Worm (Caenorhabditis elegans): ENCODE results near the gene dhs-11.

The dhs-11 gene

DNA sequence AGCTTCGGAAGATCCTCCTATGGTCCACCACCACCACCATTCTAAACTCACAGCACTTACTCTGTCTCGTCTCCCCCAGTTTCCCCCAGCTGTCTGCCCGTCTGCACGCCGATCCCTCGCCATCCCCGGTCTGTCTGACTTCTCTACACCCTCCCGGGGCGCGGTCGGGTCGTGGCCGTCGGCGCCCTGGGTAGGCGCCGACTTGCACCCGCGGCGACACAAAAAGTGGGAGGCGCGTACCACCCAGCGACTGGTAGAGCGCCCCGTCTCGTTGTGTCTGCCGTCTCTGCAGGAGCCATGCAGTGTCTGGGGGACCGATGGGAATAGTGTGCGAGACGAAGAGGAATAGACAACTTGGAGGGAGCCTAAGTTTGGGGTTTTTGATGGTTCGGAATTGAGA is 8.6 kb downstream of the dhs-11 start (continued):
- TF ChIP-seq syd-9 (tag; optimal IDR thresholded peaks at IDR 0.05) (peak; percentile 68), fkh-10 (GFP tag; optimal IDR thresholded peaks at IDR 0.05) (peak; percentile 54), hlh-15 (tag; optimal IDR thresholded peaks at IDR 0.05) (no peak), unc-3 (GFP tag; conservative IDR thresholded peaks at IDR 0.05) (peak; percentile 10; the same call in 1 of the 2 replicates), unc-3 (tag; optimal IDR thresholded peaks at IDR 0.05) (no peak), unc-86 (tag; optimal IDR thresholded peaks at IDR 0.05) (peak; percentile 51), odd-2 (tag; optimal IDR thresholded peaks at IDR 0.05) (no peak), ceh-31 (tag; optimal IDR thresholded peaks at IDR 0.05) (peak; percentile 87), madf-2 (tag; optimal IDR thresholded peaks at IDR 0.05) (no peak), K09A11.1 (tag; optimal IDR thresholded peaks at IDR 0.05; ENCODE audit: insufficient read depth) (peak; percentile 86), pqm-1 (tag; optimal IDR thresholded peaks at IDR 0.05) (peak; percentile 62), C08G9.2 (tag; optimal IDR thresholded peaks at IDR 0.05) (peak; percentile 9), che-1 (tag; optimal IDR thresholded peaks at IDR 0.05) (no peak), rnt-1 (tag; optimal IDR thresholded peaks at IDR 0.05) (peak; percentile 89), fkh-6 (tag; optimal IDR thresholded peaks at IDR 0.05) (no peak), ama-1 (optimal IDR thresholded peaks at IDR 0.05) (no peak), hlh-13 (GFP tag; optimal IDR thresholded peaks at IDR 0.05) (no peak), nhr-11 (tag; optimal IDR thresholded peaks at IDR 0.05) (no peak), mec-3 (tag; optimal IDR thresholded peaks at IDR 0.05; ENCODE audit: borderline replicate concordance) (no peak), hlh-30 (tag; optimal IDR thresholded peaks at IDR 0.05; ENCODE audit: insufficient read depth) (no peak), ceh-24 (tag; optimal IDR thresholded peaks at IDR 0.05) (no peak), npax-4 (tag; optimal IDR thresholded peaks at IDR 0.05) (no peak), ahr-1 (tag; optimal IDR thresholded peaks at IDR 0.05) (no peak), ceh-22 (tag; optimal IDR thresholded peaks at IDR 0.05) (no peak), lim-6 (tag; optimal IDR thresholded peaks at IDR 0.05) (peak; percentile 23), Y22D7AL.16 (tag; optimal IDR thresholded peaks at IDR 0.05) (no peak), F13H6.1 (tag; optimal IDR thresholded peaks at IDR 0.05) (peak; percentile 85), ceh-6 (GFP tag; optimal IDR thresholded peaks at IDR 0.05) (no peak), hlh-6 (tag; optimal IDR thresholded peaks at IDR 0.05) (no peak), pros-1 (tag; optimal IDR thresholded peaks at IDR 0.05) (peak; percentile 95), zip-5 (tag; optimal IDR thresholded peaks at IDR 0.05) (no peak), ceh-9 (tag; optimal IDR thresholded peaks at IDR 0.05) (no peak), nhr-232 (tag; optimal IDR thresholded peaks at IDR 0.05) (no peak), hlh-8 (tag; optimal IDR thresholded peaks at IDR 0.05) (no peak), tbx-2 (tag; optimal IDR thresholded peaks at IDR 0.05) (peak; percentile 86), sox-2 (GFP tag; IDR thresholded peaks at IDR 0.05) (no peak), ceh-2 (tag; optimal IDR thresholded peaks at IDR 0.05) (peak; percentile 27), ztf-16 (tag; optimal IDR thresholded peaks at IDR 0.05) (no peak), ceh-14 (tag; optimal IDR thresholded peaks at IDR 0.05) (peak; percentile 70), ceh-19 (GFP tag; optimal IDR thresholded peaks at IDR 0.05) (no peak), fax-1 (tag; optimal IDR thresholded peaks at IDR 0.05) (no peak), pat-9 (tag; optimal IDR thresholded peaks at IDR 0.05) (no peak), unc-42 (tag; optimal IDR thresholded peaks at IDR 0.05) (no peak), eyg-1 (tag; optimal IDR thresholded peaks at IDR 0.05) (no peak), elt-4 (tag; optimal IDR thresholded peaks at IDR 0.05) (no peak), elt-2 (tag; optimal IDR thresholded peaks at IDR 0.05) (no peak), ceh-34 (tag; optimal IDR thresholded peaks at IDR 0.05) (peak; percentile 67)

- TF ChIP-seq gmeb-2 (tag; optimal IDR thresholded peaks at IDR 0.05): no peak
- no peak for TF ChIP-seq ceh-48 (tag; optimal IDR thresholded peaks at IDR 0.05)
- TF ChIP-seq ceh-45 (GFP tag; IDR thresholded peaks at IDR 0.05): no peak
- no peak for TF ChIP-seq pha-2 (tag; optimal IDR thresholded peaks at IDR 0.05)
- TF ChIP-seq ahr-1 (tag; optimal IDR thresholded peaks at IDR 0.05): no peak
- no peak for TF ChIP-seq ceh-24 (tag; optimal IDR thresholded peaks at IDR 0.05)
- TF ChIP-seq C38D4.7 (GFP tag; optimal IDR thresholded peaks at IDR 0.05): no peak
- TF ChIP-seq nhr-232 (tag; optimal IDR thresholded peaks at IDR 0.05): no peak
- TF ChIP-seq fax-1 (tag; optimal IDR thresholded peaks at IDR 0.05): no peak
- no peak for TF ChIP-seq ztf-16 (tag; optimal IDR thresholded peaks at IDR 0.05)
- no peak for TF ChIP-seq unc-42 (tag; optimal IDR thresholded peaks at IDR 0.05)
- no peak for TF ChIP-seq hlh-6 (tag; optimal IDR thresholded peaks at IDR 0.05)
- TF ChIP-seq ceh-18 (tag; optimal IDR thresholded peaks at IDR 0.05): no peak
- no peak for TF ChIP-seq ceh-2 (tag; optimal IDR thresholded peaks at IDR 0.05)
- TF ChIP-seq syd-9 (tag; optimal IDR thresholded peaks at IDR 0.05): no peak
- no peak for TF ChIP-seq pros-1 (tag; optimal IDR thresholded peaks at IDR 0.05)
- TF ChIP-seq T23F11.4 (GFP tag; optimal IDR thresholded peaks at IDR 0.05): no peak
These were observed 9.3 kb downstream of the dhs-11 start, which contains the start of gene Y39A1A.9 for ce11 chrIII:10633403-10633674. Gene Y39A1A.9, minus strand, starts transcription at chrIII:10633501.
